Fruit fly (Drosophila melanogaster) whole organism, prepupa: ENCODE measurements around the gene CG3168.

Experiments
- Blimp-1 ChIP-seq: fragments of 200-800 bp; sonication (Bioruptor generic); optimal IDR thresholded peaks from 3 replicates; lab custom pipeline; 2017; ENCODE audit warnings: missing biosample characterization, missing genetic modification characterization, mild to moderate bottlenecking, moderate library complexity, missing genetic modification reagents
- CG10669 ChIP-seq: fragments of 200-800 bp; sonication (Bioruptor generic); optimal IDR thresholded peaks from 3 replicates; lab custom pipeline; 2018; ENCODE audit warnings: missing biosample characterization, mild to moderate bottlenecking, missing genetic modification characterization, moderate library complexity
- CG15336 ChIP-seq: fragments of 200-800 bp; sonication (Bioruptor generic); IDR thresholded peaks from 2 replicates; pipeline ENCODE4 v1.3.6; 2022; ENCODE audit warnings: missing biosample characterization, missing genetic modification characterization
- CG1621 ChIP-seq: fragments of 200-800 bp; sonication (Bioruptor generic); optimal IDR thresholded peaks from 3 replicates; lab custom pipeline; 2018; ENCODE audit warnings: missing biosample characterization, mild to moderate bottlenecking, missing genetic modification characterization
- CG3032 ChIP-seq: fragments of 200-800 bp; optimal IDR thresholded peaks from 2 replicates; lab custom pipeline; 2019; ENCODE audit warnings: missing biosample characterization, mild to moderate bottlenecking, missing genetic modification characterization, moderate library complexity
- CG31627 ChIP-seq: fragments of 200-800 bp; sonication (Bioruptor generic); optimal IDR thresholded peaks from 3 replicates; lab custom pipeline; 2016; ENCODE audit warnings: missing biosample characterization, missing genetic modification characterization
- CG32006 ChIP-seq: fragments of 200-800 bp; sonication (Bioruptor generic); optimal IDR thresholded peaks from 3 replicates; lab custom pipeline; 2017; ENCODE audit warnings: missing biosample characterization, mild to moderate bottlenecking, missing genetic modification characterization
- CG4318 ChIP-seq: fragments of 200-800 bp; sonication (Bioruptor generic); optimal IDR thresholded peaks from 3 replicates; lab custom pipeline; 2017; ENCODE audit warnings: missing biosample characterization, mild to moderate bottlenecking, missing genetic modification characterization
- CG6808 ChIP-seq: fragments of 200-800 bp; sonication (Bioruptor generic); optimal IDR thresholded peaks from 3 replicates; lab custom pipeline; 2017; ENCODE audit warnings: missing biosample characterization, missing genetic modification characterization, mild to moderate bottlenecking, moderate library complexity, missing genetic modification reagents
- CG6854 ChIP-seq: fragments of 200-800 bp; sonication (Bioruptor generic); optimal IDR thresholded peaks from 2 replicates; lab custom pipeline; 2017; ENCODE audit warnings: missing biosample characterization, mild to moderate bottlenecking, missing genetic modification characterization
- CG7368 ChIP-seq: fragments of 200-800 bp; sonication (Bioruptor generic); optimal IDR thresholded peaks from 3 replicates; lab custom pipeline; 2016; ENCODE audit warnings: missing biosample characterization, missing genetic modification characterization
- CG8119 ChIP-seq: fragments of 200-800 bp; sonication (Bioruptor generic); IDR thresholded peaks from 3 replicates; pipeline ENCODE4 v1.3.6; 2022; ENCODE audit warnings: missing biosample characterization, missing genetic modification characterization
- CG9139 ChIP-seq: fragments of 200-800 bp; sonication (Bioruptor generic); optimal IDR thresholded peaks from 3 replicates; lab custom pipeline; 2017; ENCODE audit warnings: missing biosample characterization, mild to moderate bottlenecking, missing genetic modification characterization
- Eip78C ChIP-seq: fragments of 200-800 bp; sonication (Bioruptor generic); peaks from one replicate; lab custom pipeline; 2016; ENCODE audit warnings: missing biosample characterization, missing genetic modification characterization
- Ets96B ChIP-seq: fragments of 200-800 bp; optimal IDR thresholded peaks from 2 replicates; lab custom pipeline; 2019; ENCODE audit warnings: missing biosample characterization, mild to moderate bottlenecking, missing genetic modification characterization, moderate library complexity
- Hr39 ChIP-seq: fragments of 200-800 bp; sonication (Bioruptor generic); optimal IDR thresholded peaks from 2 replicates; lab custom pipeline; 2016; ENCODE audit warnings: missing biosample characterization, missing genetic modification characterization
- Hr4 ChIP-seq: fragments of 200-800 bp; sonication (Bioruptor generic); optimal IDR thresholded peaks from 3 replicates; lab custom pipeline; 2016; ENCODE audit warnings: missing biosample characterization, missing genetic modification characterization
- Lpt ChIP-seq: fragments of 200-800 bp; sonication (Bioruptor generic); optimal IDR thresholded peaks from 3 replicates; lab custom pipeline; 2016; ENCODE audit warnings: missing biosample characterization, missing genetic modification characterization
- OdsH ChIP-seq: fragments of 200-800 bp; sonication (Bioruptor generic); optimal IDR thresholded peaks from 3 replicates; lab custom pipeline; 2016; ENCODE audit warnings: missing biosample characterization, missing genetic modification characterization
- Smox ChIP-seq: fragments of 200-800 bp; sonication (Bioruptor generic); optimal IDR thresholded peaks from 3 replicates; lab custom pipeline; 2016; ENCODE audit warnings: missing biosample characterization, missing genetic modification characterization
- Sox102F ChIP-seq: fragments of 200-800 bp; sonication (Bioruptor generic); optimal IDR thresholded peaks from 2 replicates; lab custom pipeline; 2016; ENCODE audit warnings: missing biosample characterization, mild to moderate bottlenecking, missing genetic modification characterization
- Sox14 ChIP-seq: fragments of 200-800 bp; sonication (Bioruptor generic); optimal IDR thresholded peaks from 3 replicates; lab custom pipeline; 2016; ENCODE audit warnings: missing biosample characterization, missing genetic modification characterization
- achi ChIP-seq: fragments of 200-800 bp; sonication (Bioruptor generic); optimal IDR thresholded peaks from 3 replicates; lab custom pipeline; 2016; ENCODE audit warnings: missing biosample characterization, missing genetic modification characterization
- acj6 ChIP-seq: fragments of 200-800 bp; sonication (Bioruptor generic); optimal IDR thresholded peaks from 3 replicates; lab custom pipeline; 2016; ENCODE audit warnings: missing biosample characterization, missing genetic modification characterization
- cyc ChIP-seq: fragments of 200-800 bp; sonication (Bioruptor generic); optimal IDR thresholded peaks from 3 replicates; lab custom pipeline; 2016; ENCODE audit warnings: missing biosample characterization, missing genetic modification characterization
- dsx ChIP-seq: fragments of 200-800 bp; optimal IDR thresholded peaks from 3 replicates; lab custom pipeline; 2019; ENCODE audit warnings: missing biosample characterization, mild to moderate bottlenecking, missing genetic modification characterization, moderate library complexity; ENCODE audit not compliant: poor library complexity, severe bottlenecking
- eg ChIP-seq: fragments of 200-800 bp; sonication (Bioruptor generic); IDR thresholded peaks from 3 replicates; pipeline ENCODE4 v1.3.6; 2022; ENCODE audit warnings: missing biosample characterization, missing genetic modification characterization
- esn ChIP-seq: fragments of 200-800 bp; sonication (Bioruptor generic); optimal IDR thresholded peaks from 2 replicates; lab custom pipeline; 2016; ENCODE audit warnings: missing biosample characterization, mild to moderate bottlenecking, missing genetic modification characterization, moderate library complexity
- fd59A ChIP-seq: fragments of 200-800 bp; sonication (Bioruptor generic); optimal IDR thresholded peaks from 2 replicates; lab custom pipeline; 2017; ENCODE audit warnings: missing biosample characterization, mild to moderate bottlenecking, missing genetic modification characterization, missing genetic modification reagents
- fd85E ChIP-seq: fragments of 200-800 bp; sonication (Bioruptor generic); optimal IDR thresholded peaks from 3 replicates; lab custom pipeline; 2016; ENCODE audit warnings: missing biosample characterization, missing genetic modification characterization
- lz ChIP-seq: fragments of 200-800 bp; sonication (Bioruptor generic); optimal IDR thresholded peaks from 3 replicates; lab custom pipeline; 2016; ENCODE audit warnings: missing biosample characterization, missing genetic modification characterization
- net ChIP-seq: fragments of 200-800 bp; sonication (Bioruptor generic); optimal IDR thresholded peaks from 3 replicates; lab custom pipeline; 2016; ENCODE audit warnings: missing biosample characterization, missing genetic modification characterization
- pdm3 ChIP-seq: fragments of 200-800 bp; sonication (Bioruptor generic); optimal IDR thresholded peaks from 3 replicates; lab custom pipeline; 2016; ENCODE audit warnings: missing biosample characterization, missing genetic modification characterization
- salr ChIP-seq, 2 experiments: fragments of 200-800 bp; sonication (Bioruptor generic); optimal IDR thresholded peaks; 3 replicates each; lab custom pipeline; 2016 to 2018; ENCODE audit warnings: missing biosample characterization in 2 of 2, missing genetic modification characterization in 2 of 2, mild to moderate bottlenecking in 1 of 2
- ss ChIP-seq, 2 experiments: fragments of 200-800 bp; sonication (Bioruptor generic); optimal IDR thresholded peaks; 2 replicates in 1 of 2; 3 replicates in 1 of 2; lab custom pipeline; 2017 to 2018; ENCODE audit warnings: mild to moderate bottlenecking in 2 of 2, missing biosample characterization in 2 of 2, missing genetic modification characterization in 2 of 2, moderate library complexity in 1 of 2
- svp ChIP-seq: fragments of 200-800 bp; sonication (Bioruptor generic); peaks from one replicate; lab custom pipeline; 2016; ENCODE audit warnings: missing biosample characterization, missing genetic modification characterization
- topi ChIP-seq: fragments of 200-800 bp; sonication (Bioruptor generic); optimal IDR thresholded peaks from 3 replicates; lab custom pipeline; 2016; ENCODE audit warnings: missing biosample characterization, missing genetic modification characterization

Gene CG3168

DNA sequence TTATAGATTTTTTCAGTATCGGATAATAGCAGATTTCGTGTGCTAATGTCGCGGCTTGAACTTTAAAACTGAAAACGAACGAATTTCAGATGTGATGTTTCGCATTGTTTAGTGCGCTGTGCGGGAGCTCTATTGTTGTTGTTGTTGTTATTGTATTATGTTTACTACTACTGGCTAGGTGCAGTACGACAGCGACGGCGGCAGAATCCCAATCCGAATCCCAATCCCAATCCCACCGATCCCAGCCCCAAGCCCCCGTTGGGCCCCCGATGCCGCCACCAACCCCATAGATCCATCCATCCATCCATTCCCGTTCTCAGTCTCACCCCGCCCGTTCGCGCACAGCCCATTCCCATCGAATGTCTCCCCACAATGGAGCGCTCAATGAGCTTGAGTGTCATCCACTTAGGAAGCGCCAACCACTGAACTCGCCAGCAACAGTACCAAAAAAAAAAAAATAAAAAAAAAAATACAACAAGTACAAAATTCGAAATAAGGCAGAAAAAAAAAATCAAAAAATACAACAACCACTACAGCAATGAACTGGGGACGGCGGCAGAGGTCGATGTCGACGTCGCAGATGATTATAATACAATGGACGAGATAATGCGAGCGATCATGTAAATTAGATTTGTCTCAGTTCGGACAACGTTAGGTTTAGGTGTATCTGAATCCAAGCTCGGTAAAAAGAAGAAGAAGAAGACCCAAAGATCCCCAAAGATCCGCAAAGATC lies at the start of gene CG3168:
Gene CG3168 (minus strand): TSS at position 51 of the 733 bp plus-strand sequence.
- TF ChIP-seq Sox14 (GFP tag; lab: Kevin White, UChicago) (no peak), ss (GFP tag; optimal IDR thresholded peaks at IDR 0.05; lab: Kevin White, UChicago) (peak in 1 of 2 experiments; percentile 16), svp (peak; percentile 87)

- TF ChIP-seq eg, result 0 out of 3 replicates have a peak, but pooled peaks have one; percentile 32
- no peak for TF ChIP-seq net (GFP tag; lab: Kevin White, UChicago)
- peak; percentile 46 for TF ChIP-seq Hr4 (GFP tag; lab: Kevin White, UChicago)
- TF ChIP-seq lz (GFP tag; lab: Kevin White, UChicago), result peak; percentile 22
- no peak for TF ChIP-seq salr (GFP tag; optimal IDR thresholded peaks at IDR 0.05; lab: Kevin White, UChicago)
- TF ChIP-seq topi, result peak; percentile 37
- TF ChIP-seq CG6808 (GFP tag; lab: Kevin White, UChicago), result no peak
- TF ChIP-seq Ets96B (tag; lab: Kevin White, UChicago), result peak; percentile 9
- peak; percentile 12 for TF ChIP-seq CG7368 (GFP tag; lab: Kevin White, UChicago)
- TF ChIP-seq CG1621, result no peak
- peak; percentile 3 for TF ChIP-seq CG31627 (GFP tag; lab: Kevin White, UChicago)
- TF ChIP-seq dsx (GFP tag; lab: Kevin White, UChicago), result peak; percentile 6
- TF ChIP-seq CG3032 (tag; lab: Kevin White, UChicago), result peak; percentile 20
- TF ChIP-seq OdsH (GFP tag; lab: Kevin White, UChicago), result no peak
- peak; percentile 18 for TF ChIP-seq Sox102F (GFP tag; lab: Kevin White, UChicago)
- peak; percentile 73 for TF ChIP-seq Eip78C
- TF ChIP-seq achi (GFP tag; lab: Kevin White, UChicago), result peak; percentile 39
- TF ChIP-seq CG8119 (GFP tag; lab: Robert Waterston, UW), result peak; percentile 21; the same call in 1 of the 3 replicates
- TF ChIP-seq svp, result no peak
- peak; percentile 4 for TF ChIP-seq fd59A
- TF ChIP-seq esn (GFP tag; lab: Kevin White, UChicago), result peak; percentile 56
- TF ChIP-seq Lpt (GFP tag; lab: Kevin White, UChicago), result no peak
- TF ChIP-seq CG15336 (GFP tag; lab: Robert Waterston, UW), result peak; percentile 35; the same call in 1 of the 2 replicates
These were observed 39.9 kb upstream of the CG3168 start, which contains the start of gene shf for dm6 chrX:6779609-6780139. Gene shf, minus strand, starts transcription at chrX:6779659.

dm6 chrX:6778780-6779179 lies 39.0 kb upstream of the CG3168 start:
- TF ChIP-seq OdsH (GFP tag; lab: Kevin White, UChicago), result peak; percentile 32
- no peak for TF ChIP-seq CG4318
- TF ChIP-seq CG6808 (GFP tag; lab: Kevin White, UChicago), result peak; percentile 0
- peak; percentile 21 for TF ChIP-seq CG32006 (GFP tag; lab: Kevin White, UChicago)
- no peak for TF ChIP-seq CG15336 (GFP tag; lab: Robert Waterston, UW)
- peak; percentile 5 for TF ChIP-seq Ets96B (tag; lab: Kevin White, UChicago)
- no peak for TF ChIP-seq salr (GFP tag; optimal IDR thresholded peaks at IDR 0.05; lab: Kevin White, UChicago)
- peak; percentile 4 for TF ChIP-seq cyc (GFP tag; lab: Kevin White, UChicago)
- TF ChIP-seq lz (GFP tag; lab: Kevin White, UChicago), result peak; percentile 1
- TF ChIP-seq svp, result peak; percentile 68
- TF ChIP-seq Eip78C, result peak; percentile 78
- no peak for TF ChIP-seq CG6854 (GFP tag; lab: Kevin White, UChicago)
- TF ChIP-seq pdm3, result peak; percentile 1
- no peak for TF ChIP-seq CG9139 (GFP tag; lab: Kevin White, UChicago)
- peak; percentile 20 for TF ChIP-seq CG31627 (GFP tag; lab: Kevin White, UChicago)
- TF ChIP-seq acj6 (GFP tag; lab: Kevin White, UChicago), result peak; percentile 9
- TF ChIP-seq Sox102F (GFP tag; lab: Kevin White, UChicago), result no peak
- TF ChIP-seq CG7368 (GFP tag; lab: Kevin White, UChicago), result no peak
- no peak for TF ChIP-seq CG8119 (GFP tag; lab: Robert Waterston, UW)
- peak; percentile 13 for TF ChIP-seq Hr4 (GFP tag; lab: Kevin White, UChicago)
- TF ChIP-seq Smox (GFP tag; lab: Kevin White, UChicago), result no peak
- peak; percentile 37 for TF ChIP-seq CG10669 (GFP tag; lab: Kevin White, UChicago)
- TF ChIP-seq Blimp-1 (GFP tag; lab: Kevin White, UChicago), result no peak
- no peak for TF ChIP-seq fd85E (GFP tag; lab: Kevin White, UChicago)
- peak; percentile 20 for TF ChIP-seq Hr39 (GFP tag; lab: Kevin White, UChicago)
